Worm (Caenorhabditis elegans) whole organism, L2 larva: ENCODE measurements around the gene bgnt-1.1.
A peak's percentile ranks its signal among the peaks of the same experiment; 100 is the strongest.

Experiments
- C34F6.9 ChIP-seq: fragments of 150-350 bp; optimal IDR thresholded peaks from 2 replicates; lab custom pipeline; 2014; ENCODE audit warnings: missing biosample characterization, missing genetic modification characterization
- F13H6.1 ChIP-seq: sonication (generic microtip); optimal IDR thresholded peaks from 2 replicates; lab custom pipeline; 2016; ENCODE audit warnings: missing genetic modification characterization, missing compliant biosample characterization
- R02D3.7 ChIP-seq: fragments of 150-350 bp; optimal IDR thresholded peaks from 2 replicates; lab custom pipeline; 2014; ENCODE audit warnings: missing biosample characterization, missing genetic modification characterization
- Y55F3AM.14 ChIP-seq: fragments of 200-800 bp; sonication (Bioruptor generic); optimal IDR thresholded peaks from 2 replicates; lab custom pipeline; 2018; ENCODE audit warnings: mild to moderate bottlenecking, missing genetic modification characterization, missing compliant biosample characterization
- ZK546.5 ChIP-seq: sonication (generic microtip); optimal IDR thresholded peaks from 2 replicates; lab custom pipeline; 2017; ENCODE audit warnings: missing biosample characterization, missing genetic modification characterization
- alr-1 ChIP-seq: fragments of 150-350 bp; optimal IDR thresholded peaks from 2 replicates; lab custom pipeline; 2014; ENCODE audit warnings: missing biosample characterization, missing genetic modification characterization
- aly-2 ChIP-seq: fragments of 150-350 bp; optimal IDR thresholded peaks from 2 replicates; lab custom pipeline; 2014; ENCODE audit warnings: missing biosample characterization, missing genetic modification characterization
- ama-1 ChIP-seq: fragments of 150-350 bp; optimal IDR thresholded peaks from 2 replicates; lab custom pipeline; 2018; ENCODE audit warnings: inconsistent platforms
- blmp-1 ChIP-seq: sonication (generic microtip); optimal IDR thresholded peaks from 2 replicates; lab custom pipeline; 2017; ENCODE audit warnings: missing genetic modification characterization, mild to moderate bottlenecking, missing compliant biosample characterization, antibody characterized with exemption, moderate library complexity; ENCODE audit not compliant: insufficient read depth
- ceh-16 ChIP-seq: fragments of 150-350 bp; optimal IDR thresholded peaks from 2 replicates; lab custom pipeline; 2014; ENCODE audit warnings: missing biosample characterization, missing genetic modification characterization
- ceh-82 ChIP-seq: fragments of 150-350 bp; optimal IDR thresholded peaks from 2 replicates; lab custom pipeline; 2014; ENCODE audit warnings: missing biosample characterization, missing genetic modification characterization
- crh-2 ChIP-seq: sonication (generic microtip); optimal IDR thresholded peaks from 2 replicates; lab custom pipeline; 2017; ENCODE audit warnings: missing biosample characterization, missing genetic modification characterization
- dmd-4 ChIP-seq: sonication (generic microtip); optimal IDR thresholded peaks from 2 replicates; lab custom pipeline; 2017; ENCODE audit warnings: missing biosample characterization, missing genetic modification characterization
- egl-27 ChIP-seq: sonication (generic microtip); optimal IDR thresholded peaks from 3 replicates; lab custom pipeline; 2017; ENCODE audit warnings: missing biosample characterization, missing genetic modification reagents, missing genetic modification characterization
- elt-3 ChIP-seq: sonication (generic microtip); optimal IDR thresholded peaks from 2 replicates; lab custom pipeline; 2017; ENCODE audit warnings: missing biosample characterization, missing genetic modification characterization
- fos-1 ChIP-seq: fragments of 150-350 bp; optimal IDR thresholded peaks from 2 replicates; lab custom pipeline; 2014; ENCODE audit warnings: missing biosample characterization, missing genetic modification characterization
- gmeb-1 ChIP-seq: fragments of 150-350 bp; optimal IDR thresholded peaks from 2 replicates; lab custom pipeline; 2014; ENCODE audit warnings: missing biosample characterization, missing genetic modification characterization
- lin-11 ChIP-seq: fragments of 150-350 bp; sonication (generic microtip); optimal IDR thresholded peaks from 2 replicates; lab custom pipeline; 2014; ENCODE audit warnings: missing biosample characterization, missing genetic modification characterization, inconsistent platforms, mixed read lengths
- lin-13 ChIP-seq: fragments of 150-350 bp; optimal IDR thresholded peaks from 2 replicates; lab custom pipeline; 2014; ENCODE audit warnings: missing biosample characterization, missing genetic modification reagents, missing genetic modification characterization
- lsy-2 ChIP-seq, 2 experiments: fragments of 150-350 bp in 1 of 2; sonication (generic microtip) in 1 of 2; optimal IDR thresholded peaks; 2 replicates each; lab custom pipeline; 2014 to 2017; ENCODE audit warnings: missing biosample characterization in 2 of 2, missing genetic modification characterization in 2 of 2
- mab-5 ChIP-seq: fragments of 150-350 bp; optimal IDR thresholded peaks from 2 replicates; lab custom pipeline; 2014; ENCODE audit warnings: missing biosample characterization, missing genetic modification characterization
- mbf-1 ChIP-seq: sonication (generic microtip); optimal IDR thresholded peaks from 2 replicates; lab custom pipeline; 2017; ENCODE audit warnings: missing biosample characterization, missing genetic modification characterization
- mdl-1 ChIP-seq, 2 experiments: fragments of 150-350 bp in 1 of 2; sonication (generic microtip) in 1 of 2; optimal IDR thresholded peaks; 2 replicates each; lab custom pipeline; 2017; ENCODE audit warnings: missing biosample characterization in 2 of 2, missing genetic modification characterization in 2 of 2
- nhr-10 ChIP-seq: sonication (generic microtip); optimal IDR thresholded peaks from 2 replicates; lab custom pipeline; 2017; ENCODE audit warnings: missing biosample characterization, missing genetic modification characterization
- nhr-11 ChIP-seq: fragments of 150-350 bp; optimal IDR thresholded peaks from 2 replicates; lab custom pipeline; 2014; ENCODE audit warnings: missing biosample characterization, missing genetic modification characterization
- nhr-12 ChIP-seq: fragments of 150-350 bp; optimal IDR thresholded peaks from 2 replicates; lab custom pipeline; 2014; ENCODE audit warnings: missing biosample characterization, missing genetic modification characterization
- nhr-129 ChIP-seq: fragments of 150-350 bp; optimal IDR thresholded peaks from 2 replicates; lab custom pipeline; 2014; ENCODE audit warnings: missing biosample characterization, missing genetic modification characterization
- nhr-21 ChIP-seq: fragments of 150-350 bp; optimal IDR thresholded peaks from 2 replicates; lab custom pipeline; 2014; ENCODE audit warnings: missing biosample characterization, missing genetic modification characterization
- nhr-237 ChIP-seq: fragments of 150-350 bp; optimal IDR thresholded peaks from 2 replicates; lab custom pipeline; 2014; ENCODE audit warnings: missing biosample characterization, missing genetic modification characterization
- nhr-6 ChIP-seq: fragments of 150-350 bp; optimal IDR thresholded peaks from 2 replicates; lab custom pipeline; 2014; ENCODE audit warnings: missing biosample characterization, missing genetic modification characterization
- peb-1 ChIP-seq: fragments of 150-350 bp; optimal IDR thresholded peaks from 2 replicates; lab custom pipeline; 2014; ENCODE audit warnings: missing biosample characterization, missing genetic modification characterization
- sem-4 ChIP-seq: fragments of 150-350 bp; optimal IDR thresholded peaks from 2 replicates; lab custom pipeline; 2014; ENCODE audit warnings: missing biosample characterization, missing genetic modification reagents, missing genetic modification characterization
- skn-1 ChIP-seq: sonication (generic microtip); optimal IDR thresholded peaks from 2 replicates; lab custom pipeline; 2017; ENCODE audit warnings: missing biosample characterization, missing genetic modification characterization
- sma-3 ChIP-seq: sonication (generic microtip); optimal IDR thresholded peaks from 2 replicates; lab custom pipeline; 2016; ENCODE audit warnings: missing genetic modification reagents, missing genetic modification characterization, missing compliant biosample characterization
- sma-9 ChIP-seq, 2 experiments: fragments of 150-350 bp in 1 of 2; sonication (generic microtip) in 1 of 2; optimal IDR thresholded peaks; 2 replicates each; lab custom pipeline; 2014 to 2016; ENCODE audit warnings: missing genetic modification characterization in 2 of 2, mild to moderate bottlenecking in 1 of 2, missing biosample characterization in 1 of 2, missing compliant biosample characterization in 1 of 2, missing genetic modification reagents in 1 of 2, moderate library complexity in 1 of 2
- snpc-4 ChIP-seq: fragments of 150-350 bp; optimal IDR thresholded peaks from 2 replicates; lab custom pipeline; 2014; ENCODE audit warnings: missing biosample characterization, missing genetic modification characterization
- unc-39 ChIP-seq: fragments of 150-350 bp; optimal IDR thresholded peaks from 2 replicates; lab custom pipeline; 2014; ENCODE audit warnings: missing biosample characterization, missing genetic modification characterization
- unc-55 ChIP-seq: fragments of 150-350 bp; sonication (generic microtip); optimal IDR thresholded peaks from 3 replicates; lab custom pipeline; 2014; ENCODE audit warnings: missing biosample characterization, missing genetic modification reagents, missing genetic modification characterization
- zag-1 ChIP-seq: fragments of 150-350 bp; optimal IDR thresholded peaks from 2 replicates; lab custom pipeline; 2014; ENCODE audit warnings: missing biosample characterization, missing genetic modification characterization
- ztf-1 ChIP-seq: fragments of 200-800 bp; sonication (Bioruptor generic); conservative IDR thresholded peaks from 2 replicates; pipeline ENCODE4 v1.3.6; 2022; ENCODE audit warnings: missing genetic modification characterization, missing compliant biosample characterization
- ztf-11 ChIP-seq: sonication (generic microtip); optimal IDR thresholded peaks from 2 replicates; lab custom pipeline; 2017; ENCODE audit warnings: missing biosample characterization, missing genetic modification characterization
- ztf-4 ChIP-seq: fragments of 150-350 bp; optimal IDR thresholded peaks from 2 replicates; lab custom pipeline; 2014; ENCODE audit warnings: missing biosample characterization, missing genetic modification characterization

Gene bgnt-1.1

DNA sequence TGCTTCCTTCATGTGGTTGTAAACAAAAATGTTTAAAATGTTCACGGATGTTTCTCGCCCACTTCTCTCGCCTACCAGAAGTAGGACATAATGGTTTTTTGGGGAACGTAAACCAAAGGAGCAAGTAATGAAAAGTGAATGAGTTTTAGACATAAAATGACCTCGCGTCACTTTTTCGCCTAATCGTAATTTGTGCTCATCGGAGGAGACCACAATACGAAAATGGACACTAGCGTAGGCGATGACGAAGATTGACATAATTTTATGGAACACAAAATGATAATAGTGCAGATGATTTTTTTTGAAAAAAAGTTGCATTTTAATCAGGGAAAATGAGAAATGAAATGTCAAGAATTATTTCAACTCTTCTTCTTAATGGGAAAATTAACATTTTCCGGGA is 3.9 kb upstream of the bgnt-1.1 start:
- TF ChIP-seq sem-4 = no peak
- TF ChIP-seq fos-1 = peak; percentile 58
- TF ChIP-seq blmp-1 (tag; lab: Kevin White, UChicago) = no peak

DNA sequence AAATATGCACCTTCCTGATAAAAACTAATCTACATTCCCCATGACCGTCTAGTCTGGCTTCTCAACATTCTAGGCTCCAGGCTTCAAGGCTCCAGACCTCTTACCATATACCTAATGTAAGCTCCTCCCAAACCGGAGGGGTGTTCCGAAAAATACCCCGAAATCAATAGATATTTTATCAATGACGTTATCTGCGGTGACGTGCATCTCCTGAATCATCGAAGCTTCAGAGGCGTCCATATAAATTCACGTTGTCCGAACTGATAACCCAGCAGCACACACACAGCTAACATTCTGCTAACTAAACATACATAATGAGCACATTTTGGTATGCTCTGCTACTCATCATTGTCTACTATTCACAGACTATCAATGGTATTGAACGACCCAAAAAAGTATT is 3.1 kb upstream of the bgnt-1.1 start, which contains the start of gene ugt-44:
ugt-44 (plus strand) TSS at position 248 of the 400 bp plus-strand sequence.
- TF ChIP-seq egl-27 (tag; lab: Kevin White, UChicago) (no peak), lsy-2 (tag; optimal IDR thresholded peaks at IDR 0.05; lab: Kevin White, UChicago) (no peak), fos-1 (peak; percentile 90), nhr-10 (tag; lab: Kevin White, UChicago) (no peak), ama-1 (no peak), sma-9 (GFP tag; optimal IDR thresholded peaks at IDR 0.05; lab: Kevin White, UChicago) (peak; percentile 76), sma-9 (tag; optimal IDR thresholded peaks at IDR 0.05; lab: Kevin White, UChicago) (no peak), nhr-11 (tag; lab: Kevin White, UChicago) (no peak), snpc-4 (tag; lab: Kevin White, UChicago) (no peak), mbf-1 (tag; lab: Kevin White, UChicago) (no peak), ceh-16 (tag; lab: Kevin White, UChicago) (no peak)
- TF ChIP-seq, all 48 proteins: peak for 2

DNA sequence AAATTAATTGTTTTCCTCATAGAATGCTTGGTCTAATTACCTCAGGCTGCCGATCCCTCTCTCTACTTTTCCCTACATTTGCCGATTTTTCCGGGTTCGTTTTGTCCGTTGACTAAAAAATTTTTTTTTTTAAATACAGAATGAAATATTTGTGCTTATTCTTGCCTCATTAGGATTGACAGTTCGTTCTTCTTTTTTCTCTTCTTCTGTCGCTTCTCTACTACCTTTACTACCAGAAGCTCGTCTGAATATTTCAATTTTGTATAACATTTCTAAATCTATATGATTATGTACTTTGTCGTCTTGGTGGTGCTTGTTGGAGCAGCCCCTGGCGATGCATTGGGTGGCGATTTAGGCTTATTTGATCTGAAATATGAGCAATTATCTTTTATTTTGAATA is 2.7 kb downstream of the bgnt-1.1 start:
- no peak for TF ChIP-seq peb-1
- no peak for TF ChIP-seq ceh-82 (tag; lab: Kevin White, UChicago)
- TF ChIP-seq ztf-11 = no peak
- no peak for TF ChIP-seq nhr-6 (tag; lab: Kevin White, UChicago)
- no peak for TF ChIP-seq sem-4
- TF ChIP-seq elt-3 (tag; lab: Kevin White, UChicago) = no peak
- TF ChIP-seq lin-11 (tag; lab: Kevin White, UChicago) = no peak
- no peak for TF ChIP-seq lin-13 (GFP tag; lab: Kevin White, UChicago)
- no peak for TF ChIP-seq unc-55 (GFP tag; lab: Kevin White, UChicago)
- no peak for TF ChIP-seq nhr-11 (tag; lab: Kevin White, UChicago)
- TF ChIP-seq gmeb-1 (tag; lab: Kevin White, UChicago) = no peak
- no peak for TF ChIP-seq nhr-21 (tag; lab: Kevin White, UChicago)
- TF ChIP-seq ceh-16 (tag; lab: Kevin White, UChicago) = no peak
- no peak for TF ChIP-seq lsy-2 (tag; optimal IDR thresholded peaks at IDR 0.05; lab: Kevin White, UChicago)
- TF ChIP-seq ZK546.5 = no peak
- no peak for TF ChIP-seq blmp-1 (tag; lab: Kevin White, UChicago)
- TF ChIP-seq ama-1 = no peak
- no peak for TF ChIP-seq nhr-12 (tag; lab: Kevin White, UChicago)
- TF ChIP-seq fos-1 = no peak
- no peak for TF ChIP-seq R02D3.7 (tag; lab: Kevin White, UChicago)
- TF ChIP-seq, all 48 proteins: peak for 0

ce11 chrIV:10481695-10482094 is 9.1 kb downstream of the bgnt-1.1 start, which contains the start of gene egl-21:
Gene egl-21 (minus strand): TSS chrIV:10481844.
- TF ChIP-seq alr-1 (no peak), aly-2 (no peak), mab-5 (tag; lab: Kevin White, UChicago) (no peak), lin-11 (tag; lab: Kevin White, UChicago) (peak; percentile 66), sma-3 (no peak), mdl-1 (tag; optimal IDR thresholded peaks at IDR 0.05; lab: Kevin White, UChicago) (peak; percentile 59 to 61), snpc-4 (tag; lab: Kevin White, UChicago) (no peak), unc-39 (tag; lab: Kevin White, UChicago) (peak; percentile 52), dmd-4 (tag; lab: Kevin White, UChicago) (no peak), Y55F3AM.14 (peak; percentile 64), nhr-21 (tag; lab: Kevin White, UChicago) (peak; percentile 19), unc-55 (GFP tag; lab: Kevin White, UChicago) (peak; percentile 92), C34F6.9 (tag; lab: Kevin White, UChicago) (peak; percentile 89), ztf-4 (no peak), sma-9 (GFP tag; optimal IDR thresholded peaks at IDR 0.05; lab: Kevin White, UChicago) (peak; percentile 46), sma-9 (tag; optimal IDR thresholded peaks at IDR 0.05; lab: Kevin White, UChicago) (no peak), sem-4 (peak; percentile 46), skn-1 (tag; lab: Kevin White, UChicago) (no peak), lsy-2 (tag; optimal IDR thresholded peaks at IDR 0.05; lab: Kevin White, UChicago) (peak in 1 of 2 experiments; percentile 66), ZK546.5 (no peak), elt-3 (tag; lab: Kevin White, UChicago) (no peak), zag-1 (tag; lab: Kevin White, UChicago) (peak; percentile 79), egl-27 (tag; lab: Kevin White, UChicago) (peak; percentile 43), nhr-6 (tag; lab: Kevin White, UChicago) (peak; percentile 36), lin-13 (GFP tag; lab: Kevin White, UChicago) (peak; percentile 33), R02D3.7 (tag; lab: Kevin White, UChicago) (no peak), nhr-237 (no peak), fos-1 (no peak), F13H6.1 (tag; lab: Kevin White, UChicago) (peak; percentile 60), nhr-129 (tag; lab: Kevin White, UChicago) (peak; percentile 79), ztf-1 (GFP tag; lab: Robert Waterston, UW) (no peak), ceh-16 (tag; lab: Kevin White, UChicago) (no peak), crh-2 (peak; percentile 82)
